Worm (Caenorhabditis elegans) whole organism, young adult: ENCODE measurements around the gene VZK822L.2.

Experiments
- F39B2.1 ChIP-seq: fragments of 200-800 bp; sonication (Bioruptor generic); IDR thresholded peaks from 2 replicates; pipeline ENCODE4 v1.3.6; 2022; ENCODE audit warnings: missing genetic modification reagents, missing genetic modification characterization, missing compliant biosample characterization
- Y95B8A.8 ChIP-seq: fragments of 200-800 bp; sonication (Bioruptor generic); IDR thresholded peaks from 2 replicates; pipeline ENCODE4 v1.3.6; 2022; ENCODE audit warnings: missing genetic modification reagents, missing genetic modification characterization, missing compliant biosample characterization
- atf-7 ChIP-seq: sonication (generic microtip); optimal IDR thresholded peaks from 2 replicates; lab custom pipeline; 2017; ENCODE audit warnings: mild to moderate bottlenecking, missing genetic modification characterization, missing compliant biosample characterization
- ceh-79 ChIP-seq: sonication (generic microtip); optimal IDR thresholded peaks from 2 replicates; lab custom pipeline; 2017; ENCODE audit warnings: mild to moderate bottlenecking, missing genetic modification characterization, missing compliant biosample characterization
- die-1 ChIP-seq: sonication (generic microtip); optimal IDR thresholded peaks from 2 replicates; lab custom pipeline; 2016; ENCODE audit warnings: missing genotype, mild to moderate bottlenecking, missing genetic modification characterization, missing compliant biosample characterization
- fkh-3 ChIP-seq: sonication (generic microtip); optimal IDR thresholded peaks from 2 replicates; lab custom pipeline; 2016; ENCODE audit warnings: mild to moderate bottlenecking, missing genetic modification characterization, missing compliant biosample characterization
- hlh-26 ChIP-seq: fragments of 200-800 bp; sonication (Bioruptor generic); conservative IDR thresholded peaks from 2 replicates; pipeline ENCODE4 v1.3.6; 2022; ENCODE audit warnings: missing genetic modification reagents, missing genetic modification characterization, missing compliant biosample characterization
- lin-40 ChIP-seq: sonication (generic microtip); optimal IDR thresholded peaks from 2 replicates; lab custom pipeline; 2016; ENCODE audit warnings: missing genetic modification characterization, mild to moderate bottlenecking, missing compliant biosample characterization, missing genotype, missing genetic modification reagents
- snpc-3.4 ChIP-seq: sonication (generic microtip); optimal IDR thresholded peaks from 2 replicates; lab custom pipeline; 2017; ENCODE audit warnings: missing genetic modification characterization, mild to moderate bottlenecking, missing compliant biosample characterization, antibody characterized with exemption, moderate library complexity, missing genotype, missing genetic modification reagents
- snpc-4 ChIP-seq, 5 experiments: fragments of 150-350 bp in 1 of 5; sonication (generic microtip) in 4 of 5; optimal IDR thresholded peaks; 2 replicates each; lab custom pipeline; 2014 to 2018; ENCODE audit warnings: missing genetic modification characterization in 5 of 5, missing biosample characterization in 3 of 5, antibody characterized with exemption in 2 of 5, mild to moderate bottlenecking in 2 of 5, missing compliant biosample characterization in 2 of 5, missing genotype in 2 of 5, moderate library complexity in 2 of 5, missing genetic modification reagents in 1 of 5
- ztf-26 ChIP-seq: sonication (generic microtip); optimal IDR thresholded peaks from 2 replicates; lab custom pipeline; 2017; ENCODE audit warnings: missing genetic modification characterization, missing compliant biosample characterization

DNA sequence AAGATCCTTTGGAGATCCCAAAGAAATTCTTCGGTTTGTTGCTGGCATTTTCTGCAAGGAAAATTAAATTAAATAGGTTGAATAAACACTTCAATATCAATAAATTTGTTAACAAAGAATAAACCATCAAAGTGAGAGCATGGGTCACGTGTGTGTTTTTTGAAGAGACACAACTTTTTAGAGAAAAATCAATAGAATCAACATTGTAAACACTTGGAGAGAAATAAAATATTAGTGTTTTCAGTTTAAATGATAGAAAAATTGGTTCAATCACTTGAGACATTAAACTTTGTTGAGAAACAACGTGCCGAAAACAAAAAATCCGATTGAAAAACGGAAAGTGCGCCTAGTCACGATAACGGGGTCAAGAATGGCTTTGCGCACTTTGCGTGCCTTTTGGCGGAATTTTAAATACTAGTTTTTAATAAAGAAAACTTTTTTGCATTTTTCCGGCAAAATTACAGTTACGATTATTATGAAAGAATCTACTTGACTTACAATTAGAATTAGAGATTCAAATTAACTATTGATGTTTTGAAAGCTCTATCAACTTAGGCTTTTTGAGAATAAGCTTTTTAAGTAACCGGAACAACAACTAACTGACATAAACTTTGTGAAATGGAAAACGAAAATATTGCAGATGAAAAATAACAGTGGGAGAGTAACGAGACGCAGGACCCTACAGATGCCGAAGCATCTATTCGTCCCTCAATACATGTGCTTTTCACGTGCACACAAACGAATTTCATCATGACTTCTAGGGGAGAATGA is 49.8 kb downstream of the VZK822L.2 start, which contains the start of gene ZK829.7:
- no peak for TF ChIP-seq atf-7 (tag; lab: Kevin White, UChicago)
- TF ChIP-seq hlh-26 (GFP tag; lab: Robert Waterston, UW), result no peak
- no peak for TF ChIP-seq ztf-26 (tag; lab: Kevin White, UChicago)
- TF ChIP-seq F39B2.1, result no peak
- TF ChIP-seq snpc-4 (GFP tag; optimal IDR thresholded peaks at IDR 0.05; lab: Kevin White, UChicago), result no peak
- peak; percentile 24 to 58 (median 40) for TF ChIP-seq snpc-4 (tag; optimal IDR thresholded peaks at IDR 0.05; lab: Kevin White, UChicago)
- no peak for TF ChIP-seq Y95B8A.8
- TF ChIP-seq ceh-79 (tag; lab: Kevin White, UChicago), result no peak
- TF ChIP-seq snpc-3.4 (tag; lab: Kevin White, UChicago), result no peak
- no peak for TF ChIP-seq die-1 (tag; lab: Kevin White, UChicago)
- no peak for TF ChIP-seq fkh-3
- peak; percentile 73 for TF ChIP-seq lin-40
